Worm (Caenorhabditis elegans): Measurements from ENCODE around the gene ZK512.10.

- TF ChIP-seq unc-39 (tag; optimal IDR thresholded peaks at IDR 0.05) (no peak), egl-27 (tag; optimal IDR thresholded peaks at IDR 0.05) (no peak), nhr-11 (tag; optimal IDR thresholded peaks at IDR 0.05) (no peak), aly-2 (tag; optimal IDR thresholded peaks at IDR 0.05) (no peak), lin-39 (tag; optimal IDR thresholded peaks at IDR 0.05) (no peak), nhr-237 (tag; optimal IDR thresholded peaks at IDR 0.05) (no peak), ZK546.5 (tag; optimal IDR thresholded peaks at IDR 0.05) (no peak), fkh-10 (GFP tag; optimal IDR thresholded peaks at IDR 0.05) (no peak), unc-62 (GFP tag; optimal IDR thresholded peaks at IDR 0.05) (no peak), ama-1 (optimal IDR thresholded peaks at IDR 0.05) (no peak)
Observed at ce11 chrIII:9101212-9101611, 29.5 kb upstream of the ZK512.10 start, which contains the start of gene ZK507.1.
